Worm (Caenorhabditis elegans) whole organism, L2 larva: Measurements from ENCODE around the gene EGAP4.1.

ENCODE experiments used
- unc-62 ChIP-seq: fragments of 150-350 bp; optimal IDR thresholded peaks from 2 replicates; lab custom pipeline; 2014; ENCODE audit warnings: missing biosample characterization, missing genetic modification reagents, missing genetic modification characterization
- ztf-11 ChIP-seq: sonication (generic microtip); optimal IDR thresholded peaks from 2 replicates; lab custom pipeline; 2017; ENCODE audit warnings: missing biosample characterization, missing genetic modification characterization

DNA sequence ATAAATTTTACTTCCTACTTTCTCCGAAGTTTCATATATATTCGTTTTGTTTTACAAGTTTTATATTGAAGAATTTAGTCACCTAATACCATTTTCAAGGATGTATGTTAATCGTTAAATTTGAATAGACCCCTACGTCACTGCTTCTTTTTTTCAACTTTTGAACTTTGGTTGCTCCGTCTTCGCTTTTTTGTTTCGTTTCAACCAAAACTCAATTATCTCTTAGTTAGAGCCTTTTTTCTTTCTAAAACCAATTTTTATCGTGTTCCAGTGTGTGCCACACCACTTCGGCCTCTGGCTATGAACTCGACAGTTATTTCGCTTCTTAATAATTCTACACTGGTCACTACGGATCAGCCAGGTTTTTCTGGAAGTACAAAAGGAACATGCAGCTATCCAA, 29.7 kb downstream of the EGAP4.1 start, which contains the start of gene frpr-8:
- TF ChIP-seq unc-62 (GFP tag; lab: Kevin White, UChicago) (no peak), ztf-11 (tag; lab: Kevin White, UChicago) (no peak)
